Fruit fly (Drosophila melanogaster) whole organism, embryonic: ENCODE measurements around the gene dmrt11E.

Source experiments
- Ada2b ChIP-seq: fragments of 200-800 bp; sonication (Bioruptor generic); IDR thresholded peaks from 2 replicates; pipeline ENCODE4 v1.3.6; 2022; ENCODE audit warnings: missing biosample characterization, missing genetic modification characterization
- CG10267 ChIP-seq: fragments of 200-800 bp; sonication (Bioruptor generic); optimal IDR thresholded peaks from 2 replicates; lab custom pipeline; 2018; ENCODE audit warnings: missing biosample characterization, mild to moderate bottlenecking, missing genetic modification characterization, moderate library complexity
- CG10431 ChIP-seq: fragments of 200-800 bp; sonication (Bioruptor generic); optimal IDR thresholded peaks from 3 replicates; lab custom pipeline; 2018; ENCODE audit warnings: missing biosample characterization, mild to moderate bottlenecking, missing genetic modification characterization
- CG10979 ChIP-seq: fragments of 200-800 bp; sonication (Bioruptor generic); optimal IDR thresholded peaks from 2 replicates; lab custom pipeline; 2018; ENCODE audit warnings: missing biosample characterization, mild to moderate bottlenecking, missing genetic modification characterization, moderate library complexity
- CG11504 ChIP-seq: fragments of 200-800 bp; sonication (Bioruptor generic); optimal IDR thresholded peaks from 3 replicates; lab custom pipeline; 2019; ENCODE audit warnings: missing biosample characterization, mild to moderate bottlenecking, missing genetic modification characterization, moderate library complexity
- CG11723 ChIP-seq: fragments of 200-800 bp; sonication (Bioruptor generic); optimal IDR thresholded peaks from 2 replicates; lab custom pipeline; 2017; ENCODE audit warnings: missing biosample characterization, mild to moderate bottlenecking, missing genetic modification characterization
- CG14050 ChIP-seq: fragments of 200-800 bp; sonication (Bioruptor generic); IDR thresholded peaks from 3 replicates; pipeline ENCODE4 v1.3.6; 2022; ENCODE audit warnings: missing biosample characterization, missing genetic modification characterization
- CG1602 ChIP-seq: fragments of 200-800 bp; sonication (Bioruptor generic); optimal IDR thresholded peaks from 3 replicates; lab custom pipeline; 2016; ENCODE audit warnings: missing biosample characterization, missing genetic modification characterization
- CG17829 ChIP-seq: fragments of 200-800 bp; optimal IDR thresholded peaks from 2 replicates; lab custom pipeline; 2019; ENCODE audit warnings: missing biosample characterization, mild to moderate bottlenecking, missing genetic modification characterization, moderate library complexity
- CG30403 ChIP-seq: fragments of 200-800 bp; sonication (Bioruptor generic); optimal IDR thresholded peaks from 3 replicates; lab custom pipeline; 2016; ENCODE audit warnings: missing biosample characterization, missing genetic modification characterization
- CG4424 ChIP-seq: fragments of 200-800 bp; sonication (Bioruptor generic); optimal IDR thresholded peaks from 3 replicates; lab custom pipeline; 2016; ENCODE audit warnings: missing biosample characterization, missing genetic modification characterization
- CG5245 ChIP-seq: fragments of 200-800 bp; sonication (Bioruptor generic); optimal IDR thresholded peaks from 3 replicates; lab custom pipeline; 2016; ENCODE audit warnings: missing biosample characterization, missing genetic modification characterization
- CG5953 ChIP-seq: fragments of 200-800 bp; sonication (Bioruptor generic); IDR thresholded peaks from 2 replicates; pipeline ENCODE4 v1.3.6; 2022; ENCODE audit warnings: missing biosample characterization, missing genetic modification characterization
- CG7839 ChIP-seq: fragments of 200-800 bp; sonication (Bioruptor generic); optimal IDR thresholded peaks from 3 replicates; lab custom pipeline; 2018; ENCODE audit warnings: missing biosample characterization, mild to moderate bottlenecking, missing genetic modification characterization, moderate library complexity
- CG7987 ChIP-seq: fragments of 200-800 bp; sonication (Bioruptor generic); optimal IDR thresholded peaks from 2 replicates; lab custom pipeline; 2018; ENCODE audit warnings: missing biosample characterization, mild to moderate bottlenecking, missing genetic modification characterization, moderate library complexity
- CG8765 ChIP-seq: fragments of 200-800 bp; sonication (Bioruptor generic); IDR thresholded peaks from 2 replicates; pipeline ENCODE4 v1.3.6; 2022; ENCODE audit warnings: missing biosample characterization, missing genetic modification characterization
- CoRest ChIP-seq: fragments of 200-800 bp; sonication (Bioruptor generic); optimal IDR thresholded peaks from 3 replicates; lab custom pipeline; 2018; ENCODE audit warnings: missing biosample characterization, mild to moderate bottlenecking, missing genetic modification characterization, moderate library complexity
- D ChIP-seq, 2 experiments: fragments of 200-800 bp in 1 of 2; fragments of >200 bp in 1 of 2; sonication (Bioruptor generic) in 1 of 2; optimal IDR thresholded peaks; 2 replicates in 1 of 2; 3 replicates in 1 of 2; lab custom pipeline; 2017; ENCODE audit warnings: mild to moderate bottlenecking in 1 of 2, missing biosample characterization in 1 of 2, missing genetic modification characterization in 1 of 2, missing genetic modification reagents in 1 of 2
- Dad ChIP-seq: fragments of 200-800 bp; sonication (Bioruptor generic); optimal IDR thresholded peaks from 3 replicates; lab custom pipeline; 2016; ENCODE audit warnings: missing biosample characterization, missing genetic modification characterization
- HLH3B ChIP-seq: fragments of 200-800 bp; sonication (Bioruptor generic); IDR thresholded peaks from 2 replicates; pipeline ENCODE4 v1.3.6; 2022; ENCODE audit warnings: missing biosample characterization, missing genetic modification characterization
- Myb ChIP-seq: fragments of 200-800 bp; sonication (Bioruptor generic); optimal IDR thresholded peaks from 2 replicates; lab custom pipeline; 2016; ENCODE audit warnings: missing biosample characterization, missing genetic modification characterization
- Nf-YB ChIP-seq: fragments of 200-800 bp; sonication (Bioruptor generic); optimal IDR thresholded peaks from 3 replicates; lab custom pipeline; 2019; ENCODE audit warnings: missing biosample characterization, mild to moderate bottlenecking, missing genetic modification characterization, moderate library complexity
- Scr ChIP-seq: fragments of 200-800 bp; sonication (Bioruptor generic); IDR thresholded peaks from 2 replicates; pipeline ENCODE4 v1.3.6; 2022; ENCODE audit warnings: missing biosample characterization, missing genetic modification characterization; ENCODE audit not compliant: partially characterized antibody
- Side ChIP-seq: fragments of 200-800 bp; sonication (Bioruptor generic); optimal IDR thresholded peaks from 2 replicates; lab custom pipeline; 2016; ENCODE audit warnings: missing biosample characterization, missing genetic modification characterization
- TFAM ChIP-seq: fragments of 200-800 bp; sonication (Bioruptor generic); optimal IDR thresholded peaks from 2 replicates; lab custom pipeline; 2017; ENCODE audit warnings: missing biosample characterization, missing genetic modification characterization, inconsistent platforms
- Usf ChIP-seq: fragments of 200-800 bp; sonication (Bioruptor generic); optimal IDR thresholded peaks from 2 replicates; lab custom pipeline; 2017; ENCODE audit warnings: missing genotype, missing biosample characterization, missing genetic modification characterization
- ab ChIP-seq: fragments of 200-800 bp; sonication (Bioruptor generic); optimal IDR thresholded peaks from 2 replicates; lab custom pipeline; 2016; ENCODE audit warnings: missing biosample characterization, missing genetic modification characterization
- ac ChIP-seq: fragments of 200-800 bp; sonication (Bioruptor generic); optimal IDR thresholded peaks from 3 replicates; lab custom pipeline; 2017; ENCODE audit warnings: missing biosample characterization, mild to moderate bottlenecking, missing genetic modification characterization
- ap ChIP-seq: fragments of 200-800 bp; sonication (Bioruptor generic); IDR thresholded peaks from 2 replicates; pipeline ENCODE4 v1.3.6; 2022; ENCODE audit warnings: missing biosample characterization, missing genetic modification characterization
- az2 ChIP-seq: fragments of 200-800 bp; sonication (Bioruptor generic); optimal IDR thresholded peaks from 3 replicates; lab custom pipeline; 2016; ENCODE audit warnings: missing biosample characterization, missing genetic modification characterization
- br ChIP-seq: fragments of >200 bp; optimal IDR thresholded peaks from 2 replicates; lab custom pipeline; 2017
- dysf ChIP-seq: fragments of 200-800 bp; sonication (Bioruptor generic); IDR thresholded peaks from 3 replicates; pipeline ENCODE4 v1.3.6; 2022; ENCODE audit warnings: missing biosample characterization, missing genetic modification characterization
- emc ChIP-seq: fragments of 200-800 bp; sonication (Bioruptor generic); optimal IDR thresholded peaks from 2 replicates; lab custom pipeline; 2016; ENCODE audit warnings: missing biosample characterization, missing genetic modification characterization
- ewg ChIP-seq: fragments of 200-800 bp; sonication (Bioruptor generic); optimal IDR thresholded peaks from 3 replicates; lab custom pipeline; 2017; ENCODE audit warnings: mild to moderate bottlenecking, missing biosample characterization, missing genetic modification reagents, missing genetic modification characterization
- exex ChIP-seq: fragments of 200-800 bp; sonication (Bioruptor generic); optimal IDR thresholded peaks from 4 replicates; lab custom pipeline; 2018; ENCODE audit warnings: missing biosample characterization, mild to moderate bottlenecking, missing genetic modification characterization, moderate library complexity
- fd102C ChIP-seq: fragments of 200-800 bp; sonication (Bioruptor generic); optimal IDR thresholded peaks from 2 replicates; lab custom pipeline; 2018; ENCODE audit warnings: missing biosample characterization, mild to moderate bottlenecking, missing genetic modification characterization, moderate library complexity
- gem ChIP-seq: fragments of 200-800 bp; sonication (Bioruptor generic); optimal IDR thresholded peaks from 2 replicates; lab custom pipeline; 2019; ENCODE audit warnings: missing biosample characterization, mild to moderate bottlenecking, missing genetic modification characterization, moderate library complexity
- inv ChIP-seq: fragments of 200-800 bp; sonication (Bioruptor generic); IDR thresholded peaks from 2 replicates; pipeline ENCODE4 v1.3.6; 2022; ENCODE audit warnings: missing biosample characterization, missing genetic modification characterization; ENCODE audit not compliant: partially characterized antibody
- lola ChIP-seq, 3 experiments: fragments of >200 bp in 2 of 3; fragments of 200-800 bp in 1 of 3; sonication (Bioruptor generic) in 1 of 3; optimal IDR thresholded peaks; 2 replicates each; lab custom pipeline; 2017 to 2019; ENCODE audit warnings: missing biosample characterization in 3 of 3, missing genetic modification characterization in 3 of 3, mild to moderate bottlenecking in 1 of 3, moderate library complexity in 1 of 3
- lov ChIP-seq, 2 experiments: fragments of 200-800 bp in 1 of 2; fragments of >200 bp in 1 of 2; sonication (Bioruptor generic) in 1 of 2; IDR thresholded peaks in 1 of 2; optimal IDR thresholded peaks in 1 of 2; 2 replicates in 1 of 2; 3 replicates in 1 of 2; pipeline versions ENCODE4 v1.3.6 to Lab custom; 2017 to 2022; ENCODE audit warnings: missing biosample characterization in 1 of 2, missing genetic modification characterization in 1 of 2
- prd ChIP-seq, 3 experiments: fragments of >200 bp in 2 of 3; fragments of 200-800 bp in 1 of 3; sonication (Bioruptor generic) in 1 of 3; optimal IDR thresholded peaks in 2 of 3; IDR thresholded peaks in 1 of 3; 2 replicates in 2 of 3; 3 replicates in 1 of 3; pipeline versions ENCODE4 v1.3.6 to Lab custom; 2017 to 2022; ENCODE audit warnings: missing biosample characterization in 1 of 3, missing genetic modification characterization in 1 of 3
- sisA ChIP-seq: fragments of 200-800 bp; sonication (Bioruptor generic); IDR thresholded peaks from 2 replicates; pipeline ENCODE4 v1.3.6; 2022; ENCODE audit warnings: missing biosample characterization, missing genetic modification characterization
- ssp ChIP-seq: fragments of 200-800 bp; sonication (Bioruptor generic); IDR thresholded peaks from 2 replicates; pipeline ENCODE4 v1.3.6; 2022; ENCODE audit warnings: missing biosample characterization, missing genetic modification characterization
- tap ChIP-seq: fragments of 200-800 bp; optimal IDR thresholded peaks from 3 replicates; lab custom pipeline; 2019; ENCODE audit warnings: missing biosample characterization, mild to moderate bottlenecking, missing genetic modification characterization, moderate library complexity
- tgo ChIP-seq: fragments of 200-800 bp; sonication (Bioruptor generic); IDR thresholded peaks from 3 replicates; pipeline ENCODE4 v1.3.6; 2022; ENCODE audit warnings: missing biosample characterization, missing genetic modification characterization
- tin ChIP-seq: fragments of 200-800 bp; sonication (Bioruptor generic); optimal IDR thresholded peaks from 3 replicates; lab custom pipeline; 2016; ENCODE audit warnings: missing biosample characterization, missing genetic modification characterization
- ttk ChIP-seq: fragments of 200-800 bp; sonication (Bioruptor generic); IDR thresholded peaks from 2 replicates; pipeline ENCODE4 v2.1.2; 2022; ENCODE audit warnings: missing biosample characterization, missing genetic modification characterization
- tup ChIP-seq: fragments of 200-800 bp; sonication (Bioruptor generic); optimal IDR thresholded peaks from 2 replicates; lab custom pipeline; 2016; ENCODE audit warnings: missing biosample characterization, mild to moderate bottlenecking, missing genetic modification characterization, moderate library complexity
- unpg ChIP-seq: fragments of 200-800 bp; sonication (Bioruptor generic); optimal IDR thresholded peaks from 3 replicates; lab custom pipeline; 2018; ENCODE audit warnings: missing biosample characterization, mild to moderate bottlenecking, missing genetic modification characterization, moderate library complexity

dmrt11E gene

DNA sequence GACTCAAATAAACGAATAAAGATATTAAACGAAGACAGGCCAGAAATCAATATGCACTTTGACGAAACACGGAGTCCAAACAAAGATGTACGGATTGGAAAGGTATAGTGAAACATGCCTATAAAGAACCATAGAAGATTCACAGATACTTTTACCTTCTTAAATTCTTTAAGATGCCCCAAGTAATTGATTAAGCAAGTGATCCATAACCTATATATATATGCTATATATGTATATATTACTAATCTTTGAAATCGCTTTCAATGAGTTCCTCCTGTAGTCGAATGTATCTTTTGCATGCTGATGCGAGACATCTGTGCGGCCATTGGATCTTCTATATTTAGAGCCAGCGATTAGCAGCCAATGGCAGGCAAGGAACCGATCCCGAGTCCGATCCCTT is at the start of gene dmrt11E (continued):
- TF ChIP-seq tgo (peak; percentile 63), dysf (GFP tag; lab: Robert Waterston, UW) (peak; percentile 64), ewg (GFP tag; lab: Kevin White, UChicago) (peak; percentile 35), Side (no peak), sisA (GFP tag; lab: Robert Waterston, UW) (peak; percentile 65), CG10267 (peak; percentile 71), CoRest (tag; lab: Kevin White, UChicago) (peak; percentile 72), CG8765 (peak; percentile 66; the same call in 1 of the 2 replicates), br (lab: Kevin White, UChicago) (no peak), Scr (GFP tag; lab: Robert Waterston, UW) (no peak), ab (no peak), CG5953 (GFP tag; lab: Robert Waterston, UW) (no peak), lov (optimal IDR thresholded peaks at IDR 0.05; lab: Kevin White, UChicago) (no peak), lov (GFP tag; IDR thresholded peaks at IDR 0.05; lab: Robert Waterston, UW) (peak; percentile 66; the same call in 1 of the 3 replicates), TFAM (GFP tag; lab: Kevin White, UChicago) (no peak), exex (tag; lab: Kevin White, UChicago) (no peak), Usf (GFP tag; lab: Kevin White, UChicago) (peak; percentile 22), Ada2b (GFP tag; lab: Robert Waterston, UW) (peak; percentile 58), az2 (GFP tag; lab: Kevin White, UChicago) (peak; percentile 55), tin (peak; percentile 65), CG11723 (peak; percentile 30), CG4424 (peak; percentile 50), prd (optimal IDR thresholded peaks at IDR 0.05; lab: Kevin White, UChicago) (no peak), prd (GFP tag; IDR thresholded peaks at IDR 0.05; lab: Robert Waterston, UW) (peak; percentile 74; the same call in 2 of the 3 replicates), CG10431 (GFP tag; lab: Kevin White, UChicago) (peak; percentile 37), gem (peak; percentile 82), Nf-YB (GFP tag; lab: Kevin White, UChicago) (peak; percentile 94), fd102C (GFP tag; lab: Kevin White, UChicago) (peak; percentile 45), tup (GFP tag; lab: Kevin White, UChicago) (no peak), tap (tag; lab: Kevin White, UChicago) (peak; percentile 45), D (optimal IDR thresholded peaks at IDR 0.05; lab: Kevin White, UChicago) (no peak), D (GFP tag; optimal IDR thresholded peaks at IDR 0.05; lab: Kevin White, UChicago) (peak; percentile 64), CG5245 (GFP tag; lab: Kevin White, UChicago) (peak; percentile 49), ttk (GFP tag; lab: Robert Waterston, UW) (peak; percentile 50; the same call in 1 of the 2 replicates), CG10979 (tag; lab: Kevin White, UChicago) (peak; percentile 82), ac (GFP tag; lab: Kevin White, UChicago) (peak; percentile 54), CG17829 (tag; lab: Kevin White, UChicago) (peak; percentile 86), CG7987 (GFP tag; lab: Kevin White, UChicago) (no peak), ssp (GFP tag; lab: Robert Waterston, UW) (0 out of 2 replicates have a peak, but pooled peaks have one; percentile 32), CG11504 (peak; percentile 68), emc (GFP tag; lab: Kevin White, UChicago) (no peak), CG7839 (tag; lab: Kevin White, UChicago) (peak; percentile 73), HLH3B (GFP tag; lab: Robert Waterston, UW) (peak; percentile 48; the same call in 1 of the 2 replicates), Dad (GFP tag; lab: Kevin White, UChicago) (no peak), inv (GFP tag; lab: Robert Waterston, UW) (no peak), CG14050 (GFP tag; lab: Robert Waterston, UW) (peak; percentile 48; the same call in 1 of the 3 replicates), Myb (no peak), ap (GFP tag; lab: Robert Waterston, UW) (0 out of 2 replicates have a peak, but pooled peaks have one; percentile 29), CG30403 (GFP tag; lab: Kevin White, UChicago) (peak; percentile 41), lola (GFP tag; optimal IDR thresholded peaks at IDR 0.05; lab: Kevin White, UChicago) (peak in 1 of 3 experiments; percentile 75), unpg (peak; percentile 74), CG1602 (GFP tag; lab: Kevin White, UChicago) (peak; percentile 47)
